Worm (Caenorhabditis elegans): ENCODE data around the gene T25E12.16.

ce11 chrV:16746231-16746990 lies 12.8 kb upstream of the T25E12.16 start, which contains the start of gene gyg-2:
- TF ChIP-seq ama-1 (optimal IDR thresholded peaks at IDR 0.05): no peak
- no peak for TF ChIP-seq tbx-11 (GFP tag; IDR thresholded peaks at IDR 0.05)
- no peak for TF ChIP-seq tra-4 (tag; optimal IDR thresholded peaks at IDR 0.05)
- TF ChIP-seq tbx-37 (GFP tag; conservative IDR thresholded peaks at IDR 0.05): no peak
- no peak for TF ChIP-seq B0310.2 (tag; optimal IDR thresholded peaks at IDR 0.05)
- TF ChIP-seq ceh-36 (tag; optimal IDR thresholded peaks at IDR 0.05): no peak
- TF ChIP-seq F13C5.2 (tag; optimal IDR thresholded peaks at IDR 0.05): no peak
- no peak for TF ChIP-seq aly-1 (tag; optimal IDR thresholded peaks at IDR 0.05)
- TF ChIP-seq hmg-4 (GFP tag; optimal IDR thresholded peaks at IDR 0.05): no peak
- no peak for TF ChIP-seq ets-7 (tag; optimal IDR thresholded peaks at IDR 0.05)
- TF ChIP-seq ceh-13 (GFP tag; optimal IDR thresholded peaks at IDR 0.05): no peak
